Fruit fly (Drosophila melanogaster): ENCODE data around the gene Spn28F.

The Spn28F gene

dm6 chr2L:8276287-8276686, 34.7 kb upstream of the Spn28F start:
- no peak for TF ChIP-seq ash1 (GFP tag; optimal IDR thresholded peaks at IDR 0.05)
- TF ChIP-seq lola (GFP tag; optimal IDR thresholded peaks at IDR 0.05), result peak in 1 of 3 experiments; percentile 10
- no peak for TF ChIP-seq D (optimal IDR thresholded peaks at IDR 0.05)
- peak; percentile 19 for TF ChIP-seq D (GFP tag; optimal IDR thresholded peaks at IDR 0.05)
- peak; percentile 56 for TF ChIP-seq Elba2 (GFP tag; optimal IDR thresholded peaks at IDR 0.05)
- peak; percentile 86 for TF ChIP-seq Kr (GFP tag; optimal IDR thresholded peaks at IDR 0.05)
- peak; percentile 3 for TF ChIP-seq CG12744 (GFP tag; optimal IDR thresholded peaks at IDR 0.05)
- TF ChIP-seq CG14710 (tag; optimal IDR thresholded peaks at IDR 0.05), result peak; percentile 21
- no peak for TF ChIP-seq CG4328 (GFP tag; optimal IDR thresholded peaks at IDR 0.05)
- peak; percentile 43 for TF ChIP-seq CG8924 (tag; optimal IDR thresholded peaks at IDR 0.05)
- TF ChIP-seq chm (GFP tag; IDR thresholded peaks at IDR 0.05), result 0 out of 2 replicates have a peak, but pooled peaks have one; percentile 45
- peak; percentile 46 for TF ChIP-seq CG9727 (GFP tag; optimal IDR thresholded peaks at IDR 0.05)
- TF ChIP-seq Deaf1 (tag; optimal IDR thresholded peaks at IDR 0.05), result no peak
- no peak for TF ChIP-seq CG2889 (GFP tag; IDR thresholded peaks at IDR 0.05)
- TF ChIP-seq Nf-YB (GFP tag; optimal IDR thresholded peaks at IDR 0.05), result peak; percentile 11
- TF ChIP-seq Ssrp (tag; optimal IDR thresholded peaks at IDR 0.05), result no peak
- TF ChIP-seq trem (tag; optimal IDR thresholded peaks at IDR 0.05), result no peak
- peak; percentile 10 for TF ChIP-seq gem (tag; optimal IDR thresholded peaks at IDR 0.05)
- peak; percentile 81 for TF ChIP-seq sens (GFP tag)
- TF ChIP-seq zfh1 (GFP tag; IDR thresholded peaks at IDR 0.05), result no peak; the same call in 2 of the 3 replicates
- no peak for TF ChIP-seq CG17361 (GFP tag; IDR thresholded peaks at IDR 0.05)
- TF ChIP-seq Pdp1 (GFP tag; optimal IDR thresholded peaks at IDR 0.05), result peak in 1 of 2 experiments; percentile 43
- TF ChIP-seq CG31365 (tag; optimal IDR thresholded peaks at IDR 0.05), result no peak
- peak; percentile 37 for TF ChIP-seq CG1603 (tag; optimal IDR thresholded peaks at IDR 0.05)
- TF ChIP-seq otp (GFP tag; IDR thresholded peaks at IDR 0.05), result 0 out of 3 replicates have a peak, but pooled peaks have one; percentile 36
- TF ChIP-seq insv (GFP tag; optimal IDR thresholded peaks at IDR 0.05), result peak in 1 of 2 experiments; percentile 43
- peak; percentile 44 for TF ChIP-seq CG10209 (GFP tag; optimal IDR thresholded peaks at IDR 0.05)
- TF ChIP-seq ac (GFP tag; optimal IDR thresholded peaks at IDR 0.05), result peak; percentile 81
- TF ChIP-seq zen (tag; optimal IDR thresholded peaks at IDR 0.05), result peak; percentile 97
- no peak for TF ChIP-seq ranshi (GFP tag; IDR thresholded peaks at IDR 0.05)
- peak; percentile 64 for TF ChIP-seq CG7271 (tag; optimal IDR thresholded peaks at IDR 0.05)
- peak; percentile 88 for TF ChIP-seq fd102C (GFP tag; optimal IDR thresholded peaks at IDR 0.05)
- TF ChIP-seq kni (GFP tag; optimal IDR thresholded peaks at IDR 0.05), result peak; percentile 72
- no peak for TF ChIP-seq HLH3B (GFP tag; IDR thresholded peaks at IDR 0.05)
- TF ChIP-seq lilli (GFP tag; optimal IDR thresholded peaks at IDR 0.05), result no peak
- TF ChIP-seq gce (GFP tag; IDR thresholded peaks at IDR 0.05), result no peak
- peak; percentile 35 for TF ChIP-seq CG6813 (GFP tag; optimal IDR thresholded peaks at IDR 0.05)
- peak; percentile 8 for TF ChIP-seq CG33557 (GFP tag; optimal IDR thresholded peaks at IDR 0.05)
- TF ChIP-seq dmrt11E (tag; optimal IDR thresholded peaks at IDR 0.05), result peak; percentile 70
- peak; percentile 58; the same call in 1 of the 3 replicates for TF ChIP-seq CG2199 (GFP tag; IDR thresholded peaks at IDR 0.05)
- TF ChIP-seq ara (GFP tag; IDR thresholded peaks at IDR 0.05), result no peak
- TF ChIP-seq CG10959 (GFP tag; IDR thresholded peaks at IDR 0.05), result 0 out of 2 replicates have a peak, but pooled peaks have one; percentile 33
- peak; percentile 80 for TF ChIP-seq CG7745 (tag; optimal IDR thresholded peaks at IDR 0.05)
- no peak for TF ChIP-seq CG8290 (GFP tag; optimal IDR thresholded peaks at IDR 0.05)
- TF ChIP-seq CG8290 (tag; optimal IDR thresholded peaks at IDR 0.05), result peak in 1 of 2 experiments; percentile 21
- peak; percentile 17 for TF ChIP-seq oc (tag; optimal IDR thresholded peaks at IDR 0.05)
- TF ChIP-seq pros (GFP tag; optimal IDR thresholded peaks at IDR 0.05), result peak; percentile 27
- peak; percentile 23 for TF ChIP-seq twi (tag; optimal IDR thresholded peaks at IDR 0.05)
- TF ChIP-seq nerfin-2 (GFP tag; IDR thresholded peaks at IDR 0.05; ENCODE audit: partially characterized antibody), result no peak
- TF ChIP-seq odd (GFP tag; optimal IDR thresholded peaks at IDR 0.05), result peak; percentile 32
